Worm (Caenorhabditis elegans) whole organism, midembryonic: ENCODE measurements around the gene Y58A7A.4.

Source experiments
- med-1 ChIP-seq: sonication (generic microtip); optimal IDR thresholded peaks from 2 replicates; lab custom pipeline; 2017; ENCODE audit warnings: missing genetic modification characterization, mild to moderate bottlenecking, missing compliant biosample characterization, antibody characterized with exemption, missing genetic modification reagents; ENCODE audit not compliant: insufficient read depth
- tab-1 ChIP-seq: fragments of 200-800 bp; sonication (Bioruptor generic); IDR thresholded peaks from 2 replicates; pipeline ENCODE4 v1.3.6; 2022; ENCODE audit warnings: missing genetic modification characterization, missing compliant biosample characterization
- ztf-23 ChIP-seq: fragments of 200-800 bp; sonication (Bioruptor generic); IDR thresholded peaks from 2 replicates; pipeline ENCODE4 v1.3.6; 2022; ENCODE audit warnings: missing genetic modification reagents, missing genetic modification characterization, missing compliant biosample characterization

ce11 chrV:5049333-5049942, 35.4 kb downstream of the Y58A7A.4 start, which contains the start of the genes pqn-51 and K11D12.14:
- TF ChIP-seq med-1 (GFP tag; lab: Kevin White, UChicago) (no peak), tab-1 (GFP tag; lab: Robert Waterston, UW) (no peak), ztf-23 (peak; percentile 80)
